Fruit fly (Drosophila melanogaster): ENCODE measurements around the gene bowl.
A peak's percentile ranks its signal among the peaks of the same experiment; 100 is the strongest.

Gene bowl

DNA sequence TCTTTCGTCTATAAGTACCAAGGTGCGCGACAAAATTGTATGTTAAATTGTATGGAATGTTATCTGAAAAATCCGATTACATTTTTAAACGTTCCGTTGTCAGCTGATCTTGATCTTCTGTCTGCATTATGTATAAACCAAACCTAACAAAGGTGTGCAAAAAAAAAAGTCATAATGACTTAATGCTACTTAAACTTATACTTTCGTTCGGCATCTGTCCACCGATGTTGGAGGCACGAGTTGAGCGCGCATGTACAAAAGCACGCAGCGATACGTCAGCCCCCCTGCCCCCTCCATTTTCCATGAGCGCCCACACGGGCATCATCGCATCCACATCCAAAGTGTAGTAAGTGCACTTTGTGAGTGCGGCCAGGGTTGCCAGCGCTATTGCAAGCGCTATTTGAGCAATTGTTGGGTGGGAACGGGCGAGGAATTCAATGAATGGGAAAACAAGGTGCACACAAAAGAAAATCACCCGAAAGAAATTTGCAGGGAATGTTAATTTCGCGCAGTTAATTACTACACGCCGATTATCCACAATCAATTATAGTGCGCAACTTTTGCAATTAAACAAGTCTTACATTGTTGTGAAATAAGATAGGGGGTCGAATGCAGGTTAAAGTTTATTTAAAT, 33.3 kb downstream of the bowl start (continued):
- TF ChIP-seq Myb (GFP tag; optimal IDR thresholded peaks at IDR 0.05): peak; percentile 90
- TF ChIP-seq pita (GFP tag; optimal IDR thresholded peaks at IDR 0.05): no peak
- peak; percentile 77 for TF ChIP-seq Sry-δ (GFP tag; optimal IDR thresholded peaks at IDR 0.05)
- TF ChIP-seq schlank (tag; optimal IDR thresholded peaks at IDR 0.05): peak; percentile 95
- no peak for TF ChIP-seq lov (optimal IDR thresholded peaks at IDR 0.05)
- peak; percentile 96 for TF ChIP-seq lov (GFP tag; IDR thresholded peaks at IDR 0.05)
- TF ChIP-seq pho (GFP tag; optimal IDR thresholded peaks at IDR 0.05): peak; percentile 95
- peak; percentile 100 for TF ChIP-seq Med (GFP tag)
- peak; percentile 99 for TF ChIP-seq CG12769 (tag; optimal IDR thresholded peaks at IDR 0.05)
- peak; percentile 92 for TF ChIP-seq CG10543 (GFP tag; optimal IDR thresholded peaks at IDR 0.05)
- peak; percentile 98 for TF ChIP-seq nom (GFP tag; optimal IDR thresholded peaks at IDR 0.05)
- TF ChIP-seq ara (GFP tag; IDR thresholded peaks at IDR 0.05): peak; percentile 98
- peak; percentile 98 for TF ChIP-seq kni (GFP tag; optimal IDR thresholded peaks at IDR 0.05)
- peak; percentile 99 for TF ChIP-seq salm (tag; optimal IDR thresholded peaks at IDR 0.05)
- TF ChIP-seq CG13624 (GFP tag; optimal IDR thresholded peaks at IDR 0.05): peak; percentile 98
- peak; percentile 31 for TF ChIP-seq BEAF-32 (GFP tag; optimal IDR thresholded peaks at IDR 0.05)
- TF ChIP-seq chn (GFP tag; optimal IDR thresholded peaks at IDR 0.05): peak; percentile 97
- peak; percentile 96 for TF ChIP-seq dati (GFP tag; IDR thresholded peaks at IDR 0.05)
- peak; percentile 98 for TF ChIP-seq HLH3B (GFP tag; IDR thresholded peaks at IDR 0.05)
- peak; percentile 98 for TF ChIP-seq pum (GFP tag; optimal IDR thresholded peaks at IDR 0.05)
- TF ChIP-seq Mes4 (GFP tag; optimal IDR thresholded peaks at IDR 0.05): peak; percentile 99
- peak; percentile 98 for TF ChIP-seq so (GFP tag; IDR thresholded peaks at IDR 0.05)
- peak; percentile 91 for TF ChIP-seq toy (GFP tag; IDR thresholded peaks at IDR 0.05)
- TF ChIP-seq Dek (tag; optimal IDR thresholded peaks at IDR 0.05): peak; percentile 97
- TF ChIP-seq CG11247 (GFP tag; IDR thresholded peaks at IDR 0.05): peak; percentile 95
- TF ChIP-seq unc-4 (GFP tag; IDR thresholded peaks at IDR 0.05; ENCODE audit: partially characterized antibody): no peak
- TF ChIP-seq dmrt11E (tag; optimal IDR thresholded peaks at IDR 0.05): peak; percentile 93
- peak; percentile 88 for TF ChIP-seq zfh2 (GFP tag; optimal IDR thresholded peaks at IDR 0.05)
- TF ChIP-seq CG42726 (GFP tag; IDR thresholded peaks at IDR 0.05; ENCODE audit: partially characterized antibody): no peak
- peak; percentile 99 for TF ChIP-seq gem (tag; optimal IDR thresholded peaks at IDR 0.05)
- peak; percentile 99 for TF ChIP-seq CoRest (tag; optimal IDR thresholded peaks at IDR 0.05)
- peak; percentile 96 for TF ChIP-seq CG12104 (GFP tag; optimal IDR thresholded peaks at IDR 0.05)
- peak; percentile 97 for TF ChIP-seq D19A (tag; optimal IDR thresholded peaks at IDR 0.05)
- TF ChIP-seq sens-2 (GFP tag; IDR thresholded peaks at IDR 0.05): peak; percentile 96
- TF ChIP-seq chinmo (GFP tag; IDR thresholded peaks at IDR 0.05; ENCODE audit: partially characterized antibody): no peak
- TF ChIP-seq CG17568 (GFP tag; optimal IDR thresholded peaks at IDR 0.05): peak; percentile 97
- TF ChIP-seq Pdp1 (GFP tag; optimal IDR thresholded peaks at IDR 0.05): peak; percentile 97 to 98
- peak; percentile 98 for TF ChIP-seq kah (GFP tag; optimal IDR thresholded peaks at IDR 0.05)
- peak; percentile 97 for TF ChIP-seq CG9817 (tag; optimal IDR thresholded peaks at IDR 0.05)
- peak; percentile 98 for TF ChIP-seq jumu (GFP tag; optimal IDR thresholded peaks at IDR 0.05)
- TF ChIP-seq prd (optimal IDR thresholded peaks at IDR 0.05): no peak
- peak; percentile 98 for TF ChIP-seq prd (GFP tag; IDR thresholded peaks at IDR 0.05)
- peak; percentile 98 for TF ChIP-seq phol (tag; optimal IDR thresholded peaks at IDR 0.05)
- TF ChIP-seq CG5245 (GFP tag; optimal IDR thresholded peaks at IDR 0.05): peak; percentile 97
- TF ChIP-seq emc (GFP tag; optimal IDR thresholded peaks at IDR 0.05): peak; percentile 92
- peak; percentile 93 for TF ChIP-seq ab (GFP tag; optimal IDR thresholded peaks at IDR 0.05)
- peak; percentile 88 for TF ChIP-seq CG11085 (GFP tag; IDR thresholded peaks at IDR 0.05)
- peak; percentile 95 for TF ChIP-seq CG12942 (GFP tag; optimal IDR thresholded peaks at IDR 0.05)
- peak; percentile 99 for TF ChIP-seq CG34422 (GFP tag; IDR thresholded peaks at IDR 0.05)
- peak; percentile 93 for TF ChIP-seq Ravus (GFP tag; IDR thresholded peaks at IDR 0.05)

Data from whole organism, embryonic.